Worm (Caenorhabditis elegans): Measurements from ENCODE around the gene Y69A2AR.32.

Gene Y69A2AR.32

DNA sequence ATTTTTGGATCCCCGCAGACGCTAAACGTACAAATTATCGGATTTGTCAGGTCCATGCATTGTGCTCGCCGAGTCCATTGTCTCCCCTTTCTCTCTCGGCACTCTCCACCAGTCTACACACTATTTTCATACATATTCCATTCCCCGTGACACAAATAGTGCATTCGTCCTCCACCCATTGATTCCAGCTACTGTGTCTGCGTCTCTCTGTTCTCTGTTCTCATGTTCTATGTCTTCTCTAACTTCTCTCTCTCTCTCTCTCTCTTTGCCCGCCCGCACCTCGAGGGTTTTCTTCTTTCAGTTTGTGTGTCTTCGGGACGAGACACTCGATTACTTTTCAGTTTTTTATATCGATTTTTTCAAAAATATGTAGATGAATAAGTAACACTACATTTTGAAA lies 10.6 kb upstream of the Y69A2AR.32 start (continued):
- TF ChIP-seq fkh-6 (tag; optimal IDR thresholded peaks at IDR 0.05) (peak; percentile 19), gmeb-2 (tag; optimal IDR thresholded peaks at IDR 0.05) (no peak), ztf-16 (tag; optimal IDR thresholded peaks at IDR 0.05) (no peak), unc-42 (tag; optimal IDR thresholded peaks at IDR 0.05) (peak; percentile 66), odd-2 (tag; optimal IDR thresholded peaks at IDR 0.05) (no peak), lim-6 (tag; optimal IDR thresholded peaks at IDR 0.05) (no peak), pax-1 (tag; optimal IDR thresholded peaks at IDR 0.05) (no peak), ceh-9 (tag; optimal IDR thresholded peaks at IDR 0.05) (no peak), nfya-1 (tag; optimal IDR thresholded peaks at IDR 0.05) (peak; percentile 83), elt-4 (tag; optimal IDR thresholded peaks at IDR 0.05) (no peak), dve-1 (tag; optimal IDR thresholded peaks at IDR 0.05) (no peak)

- no peak for TF ChIP-seq ahr-1 (tag; optimal IDR thresholded peaks at IDR 0.05)
- no peak for TF ChIP-seq elt-4 (tag; optimal IDR thresholded peaks at IDR 0.05)
- no peak for TF ChIP-seq ref-2 (tag; optimal IDR thresholded peaks at IDR 0.05)
- no peak for TF ChIP-seq C38D4.7 (GFP tag; optimal IDR thresholded peaks at IDR 0.05)
- TF ChIP-seq dmd-4 (tag; optimal IDR thresholded peaks at IDR 0.05; ENCODE audit: borderline replicate concordance): no peak
- TF ChIP-seq fkh-10 (GFP tag; optimal IDR thresholded peaks at IDR 0.05): no peak
- no peak for TF ChIP-seq zip-5 (tag; optimal IDR thresholded peaks at IDR 0.05)
- no peak for TF ChIP-seq unc-86 (tag; optimal IDR thresholded peaks at IDR 0.05)
- no peak for TF ChIP-seq hlh-15 (tag; optimal IDR thresholded peaks at IDR 0.05)
- no peak for TF ChIP-seq ceh-34 (tag; optimal IDR thresholded peaks at IDR 0.05)
- no peak for TF ChIP-seq T23F11.4 (GFP tag; optimal IDR thresholded peaks at IDR 0.05)
- no peak for TF ChIP-seq ztf-16 (tag; optimal IDR thresholded peaks at IDR 0.05)
- TF ChIP-seq fax-1 (tag; optimal IDR thresholded peaks at IDR 0.05): no peak
- no peak for TF ChIP-seq C08G9.2 (tag; optimal IDR thresholded peaks at IDR 0.05)
- no peak for TF ChIP-seq pat-9 (tag; optimal IDR thresholded peaks at IDR 0.05)
- no peak for TF ChIP-seq Y22D7AL.16 (tag; optimal IDR thresholded peaks at IDR 0.05)
- no peak for TF ChIP-seq hlh-30 (tag; optimal IDR thresholded peaks at IDR 0.05; ENCODE audit: insufficient read depth)
- no peak for TF ChIP-seq che-1 (tag; optimal IDR thresholded peaks at IDR 0.05)
Measured at ce11 chrIV:2600841-2601240, 9.4 kb upstream of the Y69A2AR.32 start, which contains the start of gene epg-9. TSS of gene epg-9 (plus strand) at chrIV:2601141.

DNA sequence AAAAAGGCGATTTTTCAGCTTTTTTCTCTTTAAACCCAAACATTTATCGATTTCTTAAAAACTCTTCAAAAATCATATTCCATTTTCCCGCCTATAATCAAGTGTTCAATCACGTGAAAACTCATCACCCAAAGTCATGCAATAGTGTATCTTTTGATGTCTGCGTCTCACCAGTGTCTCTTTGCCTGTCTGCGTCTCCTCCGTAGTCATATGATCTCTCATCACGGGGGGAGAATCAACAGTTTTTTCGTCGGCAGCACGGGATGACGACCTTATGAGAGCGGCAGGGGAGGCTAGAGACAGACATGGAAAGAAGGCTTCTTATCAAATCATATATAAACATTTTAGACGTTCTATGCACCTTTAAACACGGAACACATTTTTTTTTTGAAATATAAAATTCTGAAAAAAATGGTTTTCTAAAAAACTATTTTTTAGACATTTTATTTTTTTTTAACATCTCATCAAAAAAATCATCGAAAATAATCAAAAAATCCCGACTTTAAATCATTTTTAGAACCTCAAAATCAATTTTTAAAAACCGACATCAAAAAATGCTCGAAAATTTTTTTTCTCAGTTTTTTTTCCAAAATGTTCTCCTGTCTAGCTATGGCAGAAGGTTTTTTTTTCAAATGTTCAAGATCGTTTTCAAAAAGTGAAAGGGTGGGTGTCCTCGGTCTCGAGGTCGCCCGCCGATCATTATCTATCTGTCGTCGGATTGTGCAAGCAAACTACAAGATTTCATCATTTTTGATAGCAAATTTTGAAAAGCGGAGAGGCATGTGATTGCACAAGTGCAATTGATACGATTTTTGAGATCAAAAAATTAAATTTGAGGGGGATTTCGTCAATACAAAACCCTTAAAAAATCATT lies 8.0 kb upstream of the Y69A2AR.32 start:
- TF ChIP-seq ceh-24 (tag; optimal IDR thresholded peaks at IDR 0.05) (no peak), K09A11.1 (tag; optimal IDR thresholded peaks at IDR 0.05; ENCODE audit: insufficient read depth) (peak; percentile 32), fkh-10 (GFP tag; optimal IDR thresholded peaks at IDR 0.05) (no peak), ceh-2 (tag; optimal IDR thresholded peaks at IDR 0.05) (peak; percentile 23), odd-2 (tag; optimal IDR thresholded peaks at IDR 0.05) (no peak), lim-6 (tag; optimal IDR thresholded peaks at IDR 0.05) (no peak), sdc-2 (tag; optimal IDR thresholded peaks at IDR 0.05) (peak; percentile 31), npax-4 (tag; optimal IDR thresholded peaks at IDR 0.05) (no peak), che-1 (tag; optimal IDR thresholded peaks at IDR 0.05) (no peak), lin-11 (tag; optimal IDR thresholded peaks at IDR 0.05) (no peak), madf-2 (tag; optimal IDR thresholded peaks at IDR 0.05) (no peak), ref-2 (tag; optimal IDR thresholded peaks at IDR 0.05) (peak; percentile 57), zip-5 (tag; optimal IDR thresholded peaks at IDR 0.05) (no peak), eyg-1 (tag; optimal IDR thresholded peaks at IDR 0.05) (no peak), unc-42 (tag; optimal IDR thresholded peaks at IDR 0.05) (no peak), sox-4 (tag; optimal IDR thresholded peaks at IDR 0.05) (no peak), ceh-31 (tag; optimal IDR thresholded peaks at IDR 0.05) (peak; percentile 70), sox-2 (GFP tag; IDR thresholded peaks at IDR 0.05) (no peak), hlh-8 (tag; optimal IDR thresholded peaks at IDR 0.05) (no peak), ttx-3 (tag; optimal IDR thresholded peaks at IDR 0.05) (no peak), T23F11.4 (GFP tag; optimal IDR thresholded peaks at IDR 0.05) (no peak), pat-9 (tag; optimal IDR thresholded peaks at IDR 0.05) (no peak), pha-2 (tag; optimal IDR thresholded peaks at IDR 0.05) (peak; percentile 17), pqm-1 (tag; optimal IDR thresholded peaks at IDR 0.05) (peak; percentile 51), hlh-30 (tag; optimal IDR thresholded peaks at IDR 0.05; ENCODE audit: insufficient read depth) (peak; percentile 100), syd-9 (tag; optimal IDR thresholded peaks at IDR 0.05) (no peak), C08G9.2 (tag; optimal IDR thresholded peaks at IDR 0.05) (no peak), hlh-13 (GFP tag; optimal IDR thresholded peaks at IDR 0.05) (no peak), pax-1 (tag; optimal IDR thresholded peaks at IDR 0.05) (peak; percentile 65), nhr-232 (tag; optimal IDR thresholded peaks at IDR 0.05) (no peak), ceh-45 (GFP tag; IDR thresholded peaks at IDR 0.05) (no peak), unc-86 (tag; optimal IDR thresholded peaks at IDR 0.05) (no peak)

All from whole organism, late embryonic.